Worm (Caenorhabditis elegans): ENCODE measurements around the gene scl-1.

DNA sequence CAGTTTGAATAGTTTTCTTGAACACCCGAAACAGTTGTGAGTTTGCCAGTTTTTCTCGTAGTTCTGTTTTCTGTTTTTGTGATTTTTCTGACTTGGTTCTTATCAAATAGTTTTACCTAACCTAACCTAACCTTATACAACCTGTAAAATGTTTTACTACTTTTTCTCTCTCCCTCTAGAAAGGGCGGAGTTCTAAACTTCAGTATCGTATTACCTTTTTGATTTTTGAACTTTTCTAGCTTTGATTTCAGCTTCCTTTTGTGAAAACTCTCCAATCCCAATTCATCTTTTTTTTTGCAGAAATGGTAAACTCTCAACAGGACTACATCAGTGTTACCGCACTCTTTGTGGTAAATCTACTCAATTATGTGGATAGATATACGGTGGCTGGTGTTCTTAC is 30.6 kb downstream of the scl-1 start, which contains the start of gene spin-2:
- TF ChIP-seq klf-2 (GFP tag; conservative IDR thresholded peaks at IDR 0.05) (no peak), ref-1 (GFP tag; conservative IDR thresholded peaks at IDR 0.05) (no peak), ztf-23 (GFP tag; IDR thresholded peaks at IDR 0.05) (no peak), med-1 (GFP tag; optimal IDR thresholded peaks at IDR 0.05; ENCODE audit: insufficient read depth) (no peak), cog-1 (tag; optimal IDR thresholded peaks at IDR 0.05) (no peak), T22C8.4 (GFP tag; IDR thresholded peaks at IDR 0.05) (no peak), flt-1 (GFP tag; IDR thresholded peaks at IDR 0.05) (no peak), ztf-29 (GFP tag; IDR thresholded peaks at IDR 0.05) (no peak), tab-1 (GFP tag; IDR thresholded peaks at IDR 0.05) (no peak)

All from whole organism, midembryonic.